Fruit fly (Drosophila melanogaster) whole organism, prepupa: ENCODE measurements around the gene fh.

Source experiments
- CG10631 ChIP-seq: fragments of 200-800 bp; sonication (Bioruptor generic); optimal IDR thresholded peaks from 2 replicates; lab custom pipeline; 2016; ENCODE audit warnings: missing biosample characterization, missing genetic modification characterization
- CG10669 ChIP-seq: fragments of 200-800 bp; sonication (Bioruptor generic); optimal IDR thresholded peaks from 3 replicates; lab custom pipeline; 2018; ENCODE audit warnings: missing biosample characterization, mild to moderate bottlenecking, missing genetic modification characterization, moderate library complexity
- CG11294 ChIP-seq: fragments of 200-800 bp; sonication (Bioruptor generic); IDR thresholded peaks from 2 replicates; pipeline ENCODE4 v1.3.6; 2022; ENCODE audit warnings: missing biosample characterization, missing genetic modification characterization
- CG11762 ChIP-seq: fragments of 200-800 bp; sonication (Bioruptor generic); optimal IDR thresholded peaks from 3 replicates; lab custom pipeline; 2016; ENCODE audit warnings: missing biosample characterization, missing genetic modification characterization; ENCODE audit not compliant: insufficient read depth
- CG11902 ChIP-seq: fragments of 200-800 bp; sonication (Bioruptor generic); optimal IDR thresholded peaks from 3 replicates; lab custom pipeline; 2016; ENCODE audit warnings: missing biosample characterization, missing genetic modification characterization
- CG15336 ChIP-seq: fragments of 200-800 bp; sonication (Bioruptor generic); IDR thresholded peaks from 2 replicates; pipeline ENCODE4 v1.3.6; 2022; ENCODE audit warnings: missing biosample characterization, missing genetic modification characterization
- CG1621 ChIP-seq: fragments of 200-800 bp; sonication (Bioruptor generic); optimal IDR thresholded peaks from 3 replicates; lab custom pipeline; 2018; ENCODE audit warnings: missing biosample characterization, mild to moderate bottlenecking, missing genetic modification characterization
- CG16779 ChIP-seq: fragments of 200-800 bp; sonication (Bioruptor generic); optimal IDR thresholded peaks from 3 replicates; lab custom pipeline; 2017; ENCODE audit warnings: missing biosample characterization, mild to moderate bottlenecking, missing genetic modification characterization
- CG3032 ChIP-seq: fragments of 200-800 bp; optimal IDR thresholded peaks from 2 replicates; lab custom pipeline; 2019; ENCODE audit warnings: missing biosample characterization, mild to moderate bottlenecking, missing genetic modification characterization, moderate library complexity
- CG31627 ChIP-seq: fragments of 200-800 bp; sonication (Bioruptor generic); optimal IDR thresholded peaks from 3 replicates; lab custom pipeline; 2016; ENCODE audit warnings: missing biosample characterization, missing genetic modification characterization
- CG34406 ChIP-seq: fragments of 200-800 bp; sonication (Bioruptor generic); optimal IDR thresholded peaks from 3 replicates; lab custom pipeline; 2016; ENCODE audit warnings: missing biosample characterization, missing genetic modification characterization
- CG4318 ChIP-seq: fragments of 200-800 bp; sonication (Bioruptor generic); optimal IDR thresholded peaks from 3 replicates; lab custom pipeline; 2017; ENCODE audit warnings: missing biosample characterization, mild to moderate bottlenecking, missing genetic modification characterization
- CG6792 ChIP-seq: fragments of 200-800 bp; sonication (Bioruptor generic); optimal IDR thresholded peaks from 3 replicates; lab custom pipeline; 2016; ENCODE audit warnings: missing biosample characterization, missing genetic modification characterization
- CG6808 ChIP-seq: fragments of 200-800 bp; sonication (Bioruptor generic); optimal IDR thresholded peaks from 3 replicates; lab custom pipeline; 2017; ENCODE audit warnings: missing biosample characterization, missing genetic modification characterization, mild to moderate bottlenecking, moderate library complexity, missing genetic modification reagents
- CG6854 ChIP-seq: fragments of 200-800 bp; sonication (Bioruptor generic); optimal IDR thresholded peaks from 2 replicates; lab custom pipeline; 2017; ENCODE audit warnings: missing biosample characterization, mild to moderate bottlenecking, missing genetic modification characterization
- CG8119 ChIP-seq: fragments of 200-800 bp; sonication (Bioruptor generic); IDR thresholded peaks from 3 replicates; pipeline ENCODE4 v1.3.6; 2022; ENCODE audit warnings: missing biosample characterization, missing genetic modification characterization
- CG8319 ChIP-seq: fragments of 200-800 bp; sonication (Bioruptor generic); optimal IDR thresholded peaks from 3 replicates; lab custom pipeline; 2016; ENCODE audit warnings: missing biosample characterization, missing genetic modification characterization
- CG8632 ChIP-seq: fragments of 200-800 bp; sonication (Bioruptor generic); optimal IDR thresholded peaks from 3 replicates; lab custom pipeline; 2016; ENCODE audit warnings: missing biosample characterization, missing genetic modification characterization
- Eip75B ChIP-seq: fragments of 200-800 bp; sonication (Bioruptor generic); optimal IDR thresholded peaks from 3 replicates; lab custom pipeline; 2016; ENCODE audit warnings: missing biosample characterization, missing genetic modification characterization
- Eip78C ChIP-seq: fragments of 200-800 bp; sonication (Bioruptor generic); peaks from one replicate; lab custom pipeline; 2016; ENCODE audit warnings: missing biosample characterization, missing genetic modification characterization
- Eip93F ChIP-seq: fragments of 200-800 bp; sonication (Bioruptor generic); optimal IDR thresholded peaks from 2 replicates; lab custom pipeline; 2016; ENCODE audit warnings: missing biosample characterization, mild to moderate bottlenecking, missing genetic modification characterization
- Ets21C ChIP-seq: fragments of 200-800 bp; sonication (Bioruptor generic); optimal IDR thresholded peaks from 3 replicates; lab custom pipeline; 2016; ENCODE audit warnings: missing biosample characterization, missing genetic modification characterization
- Ets96B ChIP-seq: fragments of 200-800 bp; optimal IDR thresholded peaks from 2 replicates; lab custom pipeline; 2019; ENCODE audit warnings: missing biosample characterization, mild to moderate bottlenecking, missing genetic modification characterization, moderate library complexity
- Gug ChIP-seq: fragments of 200-800 bp; sonication (Bioruptor generic); IDR thresholded peaks from 2 replicates; pipeline ENCODE4 v1.3.6; 2022; ENCODE audit warnings: missing biosample characterization, missing genetic modification characterization
- Hr38 ChIP-seq: sonication (Bioruptor generic); optimal IDR thresholded peaks from 2 replicates; lab custom pipeline; 2016; ENCODE audit warnings: missing biosample characterization, missing genetic modification characterization
- Hr39 ChIP-seq: fragments of 200-800 bp; sonication (Bioruptor generic); optimal IDR thresholded peaks from 2 replicates; lab custom pipeline; 2016; ENCODE audit warnings: missing biosample characterization, missing genetic modification characterization
- Hr4 ChIP-seq: fragments of 200-800 bp; sonication (Bioruptor generic); optimal IDR thresholded peaks from 3 replicates; lab custom pipeline; 2016; ENCODE audit warnings: missing biosample characterization, missing genetic modification characterization
- Lpt ChIP-seq: fragments of 200-800 bp; sonication (Bioruptor generic); optimal IDR thresholded peaks from 3 replicates; lab custom pipeline; 2016; ENCODE audit warnings: missing biosample characterization, missing genetic modification characterization
- Met ChIP-seq: fragments of 200-800 bp; sonication (Bioruptor generic); optimal IDR thresholded peaks from 3 replicates; lab custom pipeline; 2016; ENCODE audit warnings: missing biosample characterization, missing genetic modification characterization
- OdsH ChIP-seq: fragments of 200-800 bp; sonication (Bioruptor generic); optimal IDR thresholded peaks from 3 replicates; lab custom pipeline; 2016; ENCODE audit warnings: missing biosample characterization, missing genetic modification characterization
- Sox102F ChIP-seq: fragments of 200-800 bp; sonication (Bioruptor generic); optimal IDR thresholded peaks from 2 replicates; lab custom pipeline; 2016; ENCODE audit warnings: missing biosample characterization, mild to moderate bottlenecking, missing genetic modification characterization
- Sox14 ChIP-seq: fragments of 200-800 bp; sonication (Bioruptor generic); optimal IDR thresholded peaks from 3 replicates; lab custom pipeline; 2016; ENCODE audit warnings: missing biosample characterization, missing genetic modification characterization
- Sox15 ChIP-seq: fragments of 200-800 bp; sonication (Bioruptor generic); optimal IDR thresholded peaks from 3 replicates; lab custom pipeline; 2016; ENCODE audit warnings: missing biosample characterization, missing genetic modification characterization
- achi ChIP-seq: fragments of 200-800 bp; sonication (Bioruptor generic); optimal IDR thresholded peaks from 3 replicates; lab custom pipeline; 2016; ENCODE audit warnings: missing biosample characterization, missing genetic modification characterization
- cyc ChIP-seq: fragments of 200-800 bp; sonication (Bioruptor generic); optimal IDR thresholded peaks from 3 replicates; lab custom pipeline; 2016; ENCODE audit warnings: missing biosample characterization, missing genetic modification characterization
- dsx ChIP-seq: fragments of 200-800 bp; optimal IDR thresholded peaks from 3 replicates; lab custom pipeline; 2019; ENCODE audit warnings: missing biosample characterization, mild to moderate bottlenecking, missing genetic modification characterization, moderate library complexity; ENCODE audit not compliant: poor library complexity, severe bottlenecking
- esn ChIP-seq: fragments of 200-800 bp; sonication (Bioruptor generic); optimal IDR thresholded peaks from 2 replicates; lab custom pipeline; 2016; ENCODE audit warnings: missing biosample characterization, mild to moderate bottlenecking, missing genetic modification characterization, moderate library complexity
- fkh ChIP-seq: fragments of 200-800 bp; sonication (Bioruptor generic); optimal IDR thresholded peaks from 3 replicates; lab custom pipeline; 2017; ENCODE audit warnings: missing biosample characterization, mild to moderate bottlenecking, missing genetic modification characterization, moderate library complexity
- lz ChIP-seq: fragments of 200-800 bp; sonication (Bioruptor generic); optimal IDR thresholded peaks from 3 replicates; lab custom pipeline; 2016; ENCODE audit warnings: missing biosample characterization, missing genetic modification characterization
- pdm3 ChIP-seq: fragments of 200-800 bp; sonication (Bioruptor generic); optimal IDR thresholded peaks from 3 replicates; lab custom pipeline; 2016; ENCODE audit warnings: missing biosample characterization, missing genetic modification characterization
- salr ChIP-seq, 2 experiments: fragments of 200-800 bp; sonication (Bioruptor generic); optimal IDR thresholded peaks; 3 replicates each; lab custom pipeline; 2016 to 2018; ENCODE audit warnings: missing biosample characterization in 2 of 2, missing genetic modification characterization in 2 of 2, mild to moderate bottlenecking in 1 of 2
- ss ChIP-seq, 2 experiments: fragments of 200-800 bp; sonication (Bioruptor generic); optimal IDR thresholded peaks; 2 replicates in 1 of 2; 3 replicates in 1 of 2; lab custom pipeline; 2017 to 2018; ENCODE audit warnings: mild to moderate bottlenecking in 2 of 2, missing biosample characterization in 2 of 2, missing genetic modification characterization in 2 of 2, moderate library complexity in 1 of 2
- svp ChIP-seq: fragments of 200-800 bp; sonication (Bioruptor generic); peaks from one replicate; lab custom pipeline; 2016; ENCODE audit warnings: missing biosample characterization, missing genetic modification characterization
- topi ChIP-seq: fragments of 200-800 bp; sonication (Bioruptor generic); optimal IDR thresholded peaks from 3 replicates; lab custom pipeline; 2016; ENCODE audit warnings: missing biosample characterization, missing genetic modification characterization
- vri ChIP-seq: fragments of 200-800 bp; sonication (Bioruptor generic); optimal IDR thresholded peaks from 3 replicates; lab custom pipeline; 2016; ENCODE audit warnings: missing biosample characterization, mild to moderate bottlenecking, missing genetic modification characterization

fh gene

dm6 chrX:9196362-9196761 lies 47.5 kb upstream of the fh start, which contains the start of gene CG12118 (continued):
- TF ChIP-seq ss (GFP tag; optimal IDR thresholded peaks at IDR 0.05; lab: Kevin White, UChicago) (no peak), dsx (no peak), Sox102F (GFP tag; lab: Kevin White, UChicago) (peak; percentile 74), Gug (peak; percentile 75), Eip78C (peak; percentile 87), vri (GFP tag; lab: Kevin White, UChicago) (peak; percentile 45), CG6808 (GFP tag; lab: Kevin White, UChicago) (no peak), CG1621 (tag; lab: Kevin White, UChicago) (peak; percentile 18), esn (GFP tag; lab: Kevin White, UChicago) (peak; percentile 84), Ets21C (GFP tag; lab: Kevin White, UChicago) (peak; percentile 53), CG4318 (GFP tag; lab: Kevin White, UChicago) (no peak), CG10669 (peak; percentile 47), CG11762 (GFP tag; lab: Kevin White, UChicago) (peak; percentile 5), CG11902 (GFP tag; lab: Kevin White, UChicago) (peak; percentile 42), salr (GFP tag; optimal IDR thresholded peaks at IDR 0.05; lab: Kevin White, UChicago) (peak in 1 of 2 experiments; percentile 31), CG3032 (tag; lab: Kevin White, UChicago) (peak; percentile 61), Ets96B (tag; lab: Kevin White, UChicago) (peak; percentile 49), fkh (GFP tag; lab: Kevin White, UChicago) (peak; percentile 50), Eip93F (GFP tag; lab: Kevin White, UChicago) (peak; percentile 45), Met (GFP tag; lab: Kevin White, UChicago) (peak; percentile 74), Sox14 (peak; percentile 41), lz (GFP tag; lab: Kevin White, UChicago) (peak; percentile 71)

- TF ChIP-seq CG6854 (GFP tag; lab: Kevin White, UChicago), result no peak
- TF ChIP-seq Hr39 (GFP tag; lab: Kevin White, UChicago), result no peak
- no peak for TF ChIP-seq CG8119 (GFP tag; lab: Robert Waterston, UW)
- TF ChIP-seq Sox15 (GFP tag; lab: Kevin White, UChicago), result no peak
- TF ChIP-seq CG16779, result no peak
- TF ChIP-seq salr (GFP tag; optimal IDR thresholded peaks at IDR 0.05; lab: Kevin White, UChicago), result no peak
- TF ChIP-seq, all 60 proteins: peak for 0
Observed at dm6 chrX:9195311-9195710, 46.4 kb upstream of the fh start.

- TF ChIP-seq achi (GFP tag; lab: Kevin White, UChicago), result peak; percentile 46
- peak; percentile 37 for TF ChIP-seq CG4318 (GFP tag; lab: Kevin White, UChicago)
- no peak for TF ChIP-seq Hr38 (GFP tag; lab: Kevin White, UChicago)
- TF ChIP-seq CG6792, result peak; percentile 38
- TF ChIP-seq fkh (GFP tag; lab: Kevin White, UChicago), result peak; percentile 72
- TF ChIP-seq CG15336, result peak; percentile 52
- peak; percentile 65 for TF ChIP-seq cyc (GFP tag; lab: Kevin White, UChicago)
- TF ChIP-seq Sox14, result peak; percentile 45
- no peak for TF ChIP-seq Lpt (GFP tag; lab: Kevin White, UChicago)
- TF ChIP-seq Gug, result peak; percentile 56
- TF ChIP-seq pdm3, result peak; percentile 62
- TF ChIP-seq CG3032 (tag; lab: Kevin White, UChicago), result peak; percentile 56
- TF ChIP-seq CG11762 (GFP tag; lab: Kevin White, UChicago), result peak; percentile 21
- peak; percentile 53 for TF ChIP-seq CG10669
- TF ChIP-seq CG10631 (GFP tag; lab: Kevin White, UChicago), result peak; percentile 17
- no peak for TF ChIP-seq CG8632
- TF ChIP-seq Eip75B, result peak; percentile 42
- peak; percentile 65 for TF ChIP-seq CG31627 (GFP tag; lab: Kevin White, UChicago)
- TF ChIP-seq OdsH, result peak; percentile 60
- 0 out of 2 replicates have a peak, but pooled peaks have one; percentile 40 for TF ChIP-seq CG11294 (GFP tag; lab: Robert Waterston, UW)
- TF ChIP-seq topi (GFP tag; lab: Kevin White, UChicago), result peak; percentile 60
- peak; percentile 56 for TF ChIP-seq esn (GFP tag; lab: Kevin White, UChicago)
- peak; percentile 60 for TF ChIP-seq Hr4 (GFP tag; lab: Kevin White, UChicago)
- TF ChIP-seq Sox102F (GFP tag; lab: Kevin White, UChicago), result no peak
- TF ChIP-seq CG11902 (GFP tag; lab: Kevin White, UChicago), result peak; percentile 7
- peak; percentile 47 for TF ChIP-seq Ets21C (GFP tag; lab: Kevin White, UChicago)
- no peak for TF ChIP-seq svp (GFP tag; lab: Kevin White, UChicago)
- peak; percentile 64 for TF ChIP-seq Hr39 (GFP tag; lab: Kevin White, UChicago)
- peak; percentile 63 for TF ChIP-seq lz (GFP tag; lab: Kevin White, UChicago)
- TF ChIP-seq CG8319 (GFP tag; lab: Kevin White, UChicago), result peak; percentile 5
- TF ChIP-seq CG1621 (tag; lab: Kevin White, UChicago), result peak; percentile 31
- TF ChIP-seq CG34406 (GFP tag; lab: Kevin White, UChicago), result no peak
- peak; percentile 87 for TF ChIP-seq Eip78C
- TF ChIP-seq salr (GFP tag; optimal IDR thresholded peaks at IDR 0.05; lab: Kevin White, UChicago), result no peak
Observed at dm6 chrX:9193604-9194003, 44.7 kb upstream of the fh start, which contains the start of gene CG12106. TSS of gene CG12106 (plus strand) at chrX:9193898.
